Fruit fly (Drosophila melanogaster): ENCODE measurements around the gene CG14722.

Gene CG14722

DNA sequence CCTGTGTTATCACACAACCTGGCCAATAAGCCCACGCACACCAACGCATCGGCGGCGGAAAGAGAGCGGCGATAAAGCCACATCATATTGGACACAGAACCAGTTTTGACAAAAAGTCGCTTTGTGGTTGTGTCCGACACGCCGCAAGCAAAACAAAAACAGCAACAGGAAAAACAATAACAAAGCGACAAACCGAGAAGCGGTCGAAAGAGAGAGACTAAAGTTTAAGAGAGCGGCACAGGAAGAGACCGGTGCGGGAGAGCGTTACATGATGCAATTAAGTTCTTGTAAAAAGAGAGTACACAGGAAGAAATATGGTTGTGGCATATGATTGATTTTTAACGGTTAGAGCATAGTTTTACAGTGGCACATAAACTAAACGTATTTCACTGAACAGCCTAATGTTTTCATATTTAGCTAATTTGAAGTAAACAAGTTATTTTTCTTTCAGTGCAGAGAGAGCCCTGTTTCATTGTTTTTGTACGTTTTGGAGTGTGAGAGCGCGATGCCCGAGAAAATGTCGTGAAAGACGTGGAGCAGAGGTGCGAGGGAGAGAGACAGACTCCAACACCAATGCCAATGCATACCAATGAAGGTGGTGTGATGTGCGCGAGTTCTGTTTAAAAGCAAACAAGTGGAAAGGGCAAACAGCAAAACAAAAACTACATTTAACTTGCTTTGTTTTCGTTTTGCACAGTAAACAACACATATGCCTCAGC is 19.1 kb downstream of the CG14722 start (continued):
- TF ChIP-seq klu (GFP tag; IDR thresholded peaks at IDR 0.05) (no peak), CG11696 (GFP tag; IDR thresholded peaks at IDR 0.05) (no peak), Sox102F (GFP tag; optimal IDR thresholded peaks at IDR 0.05) (peak; percentile 100), otp (GFP tag; IDR thresholded peaks at IDR 0.05) (no peak), CG9876 (GFP tag; optimal IDR thresholded peaks at IDR 0.05) (peak; percentile 100), nau (GFP tag; optimal IDR thresholded peaks at IDR 0.05) (peak; percentile 99), Drgx (GFP tag; IDR thresholded peaks at IDR 0.05) (no peak), Hmx (GFP tag; optimal IDR thresholded peaks at IDR 0.05) (peak; percentile 99), crp (GFP tag; optimal IDR thresholded peaks at IDR 0.05) (peak; percentile 45 to 81), Stat92E (GFP tag; optimal IDR thresholded peaks at IDR 0.05) (peak in 1 of 3 experiments; percentile 100), stc (GFP tag; IDR thresholded peaks at IDR 0.05) (no peak), Asciz (GFP tag; optimal IDR thresholded peaks at IDR 0.05) (peak; percentile 99), CG15269 (tag; optimal IDR thresholded peaks at IDR 0.05) (peak; percentile 100), slou (GFP tag; optimal IDR thresholded peaks at IDR 0.05) (peak; percentile 99), Dip2 (GFP tag; IDR thresholded peaks at IDR 0.05) (no peak), zen (tag; optimal IDR thresholded peaks at IDR 0.05) (peak; percentile 100), ATbp (GFP tag; optimal IDR thresholded peaks at IDR 0.05) (peak; percentile 100), CG1603 (tag; optimal IDR thresholded peaks at IDR 0.05) (peak; percentile 99), CG13894 (tag; optimal IDR thresholded peaks at IDR 0.05) (peak; percentile 100), CG2116 (GFP tag; optimal IDR thresholded peaks at IDR 0.05) (peak; percentile 93), ewg (GFP tag; optimal IDR thresholded peaks at IDR 0.05) (peak; percentile 99), CG6765 (GFP tag; optimal IDR thresholded peaks at IDR 0.05) (peak; percentile 100), CG11504 (tag; optimal IDR thresholded peaks at IDR 0.05) (peak; percentile 99), CG13296 (GFP tag; optimal IDR thresholded peaks at IDR 0.05) (peak; percentile 100), jing (GFP tag; optimal IDR thresholded peaks at IDR 0.05) (peak; percentile 100), Elba2 (GFP tag; optimal IDR thresholded peaks at IDR 0.05) (peak; percentile 95), D (optimal IDR thresholded peaks at IDR 0.05) (peak; percentile 7), D (GFP tag; optimal IDR thresholded peaks at IDR 0.05) (peak; percentile 100), Dek (tag; optimal IDR thresholded peaks at IDR 0.05) (peak; percentile 100), Nf-YA (GFP tag; IDR thresholded peaks at IDR 0.05) (no peak), CG7271 (tag; optimal IDR thresholded peaks at IDR 0.05) (peak; percentile 99), z (GFP tag; IDR thresholded peaks at IDR 0.05) (no peak), CG3407 (GFP tag; optimal IDR thresholded peaks at IDR 0.05) (peak; percentile 99), Meics (GFP tag; optimal IDR thresholded peaks at IDR 0.05) (peak; percentile 100), Dp (GFP tag; optimal IDR thresholded peaks at IDR 0.05) (peak; percentile 60), CG32532 (GFP tag; IDR thresholded peaks at IDR 0.05) (no peak), Xbp1 (GFP tag; optimal IDR thresholded peaks at IDR 0.05) (peak; percentile 100), cwo (GFP tag; optimal IDR thresholded peaks at IDR 0.05) (peak; percentile 99), Mrtf (GFP tag; IDR thresholded peaks at IDR 0.05) (no peak), sug (tag; optimal IDR thresholded peaks at IDR 0.05) (peak; percentile 99), YL-1 (GFP tag; optimal IDR thresholded peaks at IDR 0.05) (peak; percentile 99), Dbx (GFP tag; IDR thresholded peaks at IDR 0.05) (no peak), CG15601 (tag; optimal IDR thresholded peaks at IDR 0.05) (peak; percentile 99), nerfin-1 (tag; optimal IDR thresholded peaks at IDR 0.05) (peak; percentile 99), twi (tag; optimal IDR thresholded peaks at IDR 0.05) (peak; percentile 99), zen2 (GFP tag; IDR thresholded peaks at IDR 0.05; ENCODE audit: partially characterized antibody) (no peak), Abd-B (GFP tag; optimal IDR thresholded peaks at IDR 0.05) (peak; percentile 100), CG12942 (GFP tag; optimal IDR thresholded peaks at IDR 0.05) (peak; percentile 100), br (optimal IDR thresholded peaks at IDR 0.05) (no peak)
